Worm (Caenorhabditis elegans) whole organism, late embryonic: Measurements from ENCODE around the gene erd-2.2.

Experiments
- F13H6.1 ChIP-seq: sonication (generic microtip); optimal IDR thresholded peaks from 2 replicates; lab custom pipeline; 2016; ENCODE audit warnings: missing genetic modification characterization, missing compliant biosample characterization
- K09A11.1 ChIP-seq: sonication (generic microtip); optimal IDR thresholded peaks from 2 replicates; lab custom pipeline; 2017; ENCODE audit warnings: antibody characterized with exemption, mild to moderate bottlenecking, missing genetic modification characterization, missing compliant biosample characterization; ENCODE audit not compliant: insufficient read depth
- Y22D7AL.16 ChIP-seq: sonication (generic microtip); optimal IDR thresholded peaks from 2 replicates; lab custom pipeline; 2016; ENCODE audit warnings: missing genetic modification characterization, missing compliant biosample characterization
- ahr-1 ChIP-seq: sonication (generic microtip); optimal IDR thresholded peaks from 2 replicates; lab custom pipeline; 2016; ENCODE audit warnings: missing genetic modification characterization, missing compliant biosample characterization
- ceh-18 ChIP-seq: sonication (generic microtip); optimal IDR thresholded peaks from 2 replicates; lab custom pipeline; 2016; ENCODE audit warnings: missing genetic modification characterization, missing compliant biosample characterization
- ceh-19 ChIP-seq: fragments of 200-800 bp; sonication (Bioruptor generic); optimal IDR thresholded peaks from 2 replicates; lab custom pipeline; 2018; ENCODE audit warnings: mild to moderate bottlenecking, missing genetic modification characterization, missing compliant biosample characterization
- ceh-2 ChIP-seq: sonication (generic microtip); optimal IDR thresholded peaks from 2 replicates; lab custom pipeline; 2016; ENCODE audit warnings: missing genotype, missing genetic modification characterization, missing compliant biosample characterization
- ceh-24 ChIP-seq: sonication (generic microtip); optimal IDR thresholded peaks from 2 replicates; lab custom pipeline; 2016; ENCODE audit warnings: mild to moderate bottlenecking, missing genetic modification characterization, missing compliant biosample characterization
- ceh-31 ChIP-seq: sonication (generic microtip); optimal IDR thresholded peaks from 2 replicates; lab custom pipeline; 2016; ENCODE audit warnings: missing genetic modification characterization, missing compliant biosample characterization
- ceh-34 ChIP-seq: sonication (generic microtip); optimal IDR thresholded peaks from 2 replicates; lab custom pipeline; 2016; ENCODE audit warnings: mild to moderate bottlenecking, missing genetic modification characterization, missing compliant biosample characterization
- ceh-48 ChIP-seq: sonication (generic microtip); optimal IDR thresholded peaks from 2 replicates; lab custom pipeline; 2016; ENCODE audit warnings: missing genetic modification characterization, inconsistent platforms, missing compliant biosample characterization
- ceh-6 ChIP-seq: fragments of 200-800 bp; sonication (Bioruptor generic); optimal IDR thresholded peaks from 2 replicates; lab custom pipeline; 2018; ENCODE audit warnings: mild to moderate bottlenecking, missing genetic modification characterization, missing compliant biosample characterization
- ceh-9 ChIP-seq: sonication (generic microtip); optimal IDR thresholded peaks from 2 replicates; lab custom pipeline; 2016; ENCODE audit warnings: mild to moderate bottlenecking, missing genetic modification characterization, inconsistent platforms, missing compliant biosample characterization
- che-1 ChIP-seq: sonication (generic microtip); optimal IDR thresholded peaks from 2 replicates; lab custom pipeline; 2016; ENCODE audit warnings: mild to moderate bottlenecking, missing genetic modification characterization, missing compliant biosample characterization
- dmd-4 ChIP-seq: sonication (generic microtip); optimal IDR thresholded peaks from 2 replicates; lab custom pipeline; 2016; ENCODE audit warnings: borderline replicate concordance, missing genetic modification characterization, missing compliant biosample characterization
- dve-1 ChIP-seq: sonication (generic microtip); optimal IDR thresholded peaks from 2 replicates; lab custom pipeline; 2017; ENCODE audit warnings: antibody characterized with exemption, mild to moderate bottlenecking, missing genetic modification characterization, missing compliant biosample characterization
- elt-4 ChIP-seq: sonication (generic microtip); optimal IDR thresholded peaks from 2 replicates; lab custom pipeline; 2016; ENCODE audit warnings: missing genetic modification characterization, missing compliant biosample characterization
- ets-4 ChIP-seq: sonication (generic microtip); optimal IDR thresholded peaks from 2 replicates; lab custom pipeline; 2016; ENCODE audit warnings: missing genetic modification characterization, missing compliant biosample characterization
- eyg-1 ChIP-seq: sonication (generic microtip); optimal IDR thresholded peaks from 2 replicates; lab custom pipeline; 2016; ENCODE audit warnings: missing genotype, missing genetic modification characterization, missing compliant biosample characterization
- fax-1 ChIP-seq: sonication (generic microtip); optimal IDR thresholded peaks from 2 replicates; lab custom pipeline; 2016; ENCODE audit warnings: missing genotype, missing genetic modification characterization, missing compliant biosample characterization
- fkh-10 ChIP-seq: fragments of 150-350 bp; optimal IDR thresholded peaks from 2 replicates; lab custom pipeline; 2014; ENCODE audit warnings: missing biosample characterization, missing genetic modification reagents, missing genetic modification characterization
- hlh-30 ChIP-seq: sonication (generic microtip); optimal IDR thresholded peaks from 2 replicates; lab custom pipeline; 2017; ENCODE audit warnings: antibody characterized with exemption, missing genetic modification characterization, missing compliant biosample characterization; ENCODE audit not compliant: insufficient read depth
- hlh-6 ChIP-seq: sonication (generic microtip); optimal IDR thresholded peaks from 2 replicates; lab custom pipeline; 2016; ENCODE audit warnings: missing genotype, missing genetic modification characterization, missing compliant biosample characterization
- hlh-8 ChIP-seq: sonication (generic microtip); optimal IDR thresholded peaks from 2 replicates; lab custom pipeline; 2016; ENCODE audit warnings: missing genotype, missing genetic modification characterization, missing compliant biosample characterization
- lin-11 ChIP-seq: fragments of 200-800 bp; sonication (Bioruptor generic); optimal IDR thresholded peaks from 2 replicates; lab custom pipeline; 2018; ENCODE audit warnings: mild to moderate bottlenecking, missing genetic modification characterization, missing compliant biosample characterization
- nhr-11 ChIP-seq: fragments of 150-350 bp; optimal IDR thresholded peaks from 2 replicates; lab custom pipeline; 2014; ENCODE audit warnings: missing biosample characterization, missing genetic modification characterization
- nhr-232 ChIP-seq: sonication (generic microtip); optimal IDR thresholded peaks from 2 replicates; lab custom pipeline; 2016; ENCODE audit warnings: missing genetic modification characterization, missing compliant biosample characterization
- odd-2 ChIP-seq: sonication (generic microtip); optimal IDR thresholded peaks from 2 replicates; lab custom pipeline; 2017; ENCODE audit warnings: antibody characterized with exemption, mild to moderate bottlenecking, missing genetic modification characterization, missing compliant biosample characterization
- pat-9 ChIP-seq: fragments of 200-800 bp; sonication (Bioruptor generic); optimal IDR thresholded peaks from 2 replicates; lab custom pipeline; 2018; ENCODE audit warnings: mild to moderate bottlenecking, missing genetic modification characterization, moderate library complexity, missing compliant biosample characterization
- pax-1 ChIP-seq: fragments of 150-350 bp; optimal IDR thresholded peaks from 2 replicates; lab custom pipeline; 2014; ENCODE audit warnings: missing biosample characterization, missing genetic modification characterization
- pha-4 ChIP-seq: fragments of 150-350 bp; optimal IDR thresholded peaks from 2 replicates; lab custom pipeline; 2018; ENCODE audit warnings: missing biosample characterization, missing genetic modification reagents, missing genetic modification characterization
- pros-1 ChIP-seq: fragments of 150-350 bp; optimal IDR thresholded peaks from 2 replicates; lab custom pipeline; 2014; ENCODE audit warnings: missing biosample characterization, missing genetic modification reagents, missing genetic modification characterization
- ref-2 ChIP-seq: sonication (generic microtip); optimal IDR thresholded peaks from 2 replicates; lab custom pipeline; 2016; ENCODE audit warnings: missing genetic modification characterization, missing compliant biosample characterization
- rnt-1 ChIP-seq: sonication (generic microtip); optimal IDR thresholded peaks from 2 replicates; lab custom pipeline; 2016; ENCODE audit warnings: missing genetic modification characterization, missing compliant biosample characterization
- sdc-2 ChIP-seq: sonication (generic microtip); optimal IDR thresholded peaks from 2 replicates; lab custom pipeline; 2016; ENCODE audit warnings: missing genotype, missing genetic modification characterization, missing compliant biosample characterization
- sox-2 ChIP-seq: fragments of 200-800 bp; sonication (Bioruptor generic); IDR thresholded peaks from 2 replicates; pipeline ENCODE4 v1.3.6; 2022; ENCODE audit warnings: missing genetic modification reagents, missing genetic modification characterization, missing compliant biosample characterization
- sox-4 ChIP-seq: sonication (generic microtip); optimal IDR thresholded peaks from 2 replicates; lab custom pipeline; 2017; ENCODE audit warnings: mild to moderate bottlenecking, missing genetic modification characterization, inconsistent platforms, missing compliant biosample characterization
- tbx-2 ChIP-seq: sonication (generic microtip); optimal IDR thresholded peaks from 2 replicates; lab custom pipeline; 2016; ENCODE audit warnings: missing genetic modification characterization, missing compliant biosample characterization
- unc-3 ChIP-seq, 2 experiments: fragments of 200-800 bp in 1 of 2; sonication (Bioruptor generic) in 1 of 2; sonication (generic microtip) in 1 of 2; conservative IDR thresholded peaks in 1 of 2; optimal IDR thresholded peaks in 1 of 2; 2 replicates each; pipeline versions ENCODE4 v1.3.6 to Lab custom; 2016 to 2022; ENCODE audit warnings: missing compliant biosample characterization in 2 of 2, missing genetic modification characterization in 2 of 2, missing genetic modification reagents in 1 of 2
- unc-42 ChIP-seq: sonication (generic microtip); optimal IDR thresholded peaks from 2 replicates; lab custom pipeline; 2016; ENCODE audit warnings: missing genotype, missing genetic modification characterization, missing compliant biosample characterization
- zip-5 ChIP-seq: sonication (generic microtip); optimal IDR thresholded peaks from 2 replicates; lab custom pipeline; 2016; ENCODE audit warnings: missing genetic modification characterization, missing compliant biosample characterization

Gene erd-2.2

ce11 chrIII:5938013-5938412, 31.2 kb downstream of the erd-2.2 start:
- TF ChIP-seq elt-4 (tag; lab: Kevin White, UChicago) (no peak), lin-11 (tag; lab: Kevin White, UChicago) (no peak), rnt-1 (tag; lab: Kevin White, UChicago) (peak; percentile 44), ceh-18 (tag; lab: Kevin White, UChicago) (peak; percentile 39), ets-4 (tag; lab: Kevin White, UChicago) (peak; percentile 75), F13H6.1 (peak; percentile 36), ref-2 (tag; lab: Kevin White, UChicago) (peak; percentile 2), hlh-30 (peak; percentile 60), pros-1 (tag; lab: Kevin White, UChicago) (no peak), dve-1 (tag; lab: Kevin White, UChicago) (no peak), K09A11.1 (no peak)
- TF ChIP-seq, all 69 proteins: peak for 6

- TF ChIP-seq unc-42 (tag; lab: Kevin White, UChicago) (peak; percentile 13), hlh-6 (no peak)
These were observed 32.1 kb downstream of the erd-2.2 start for ce11 chrIII:5938790-5939452.

ce11 chrIII:5939453-5940296, 32.8 kb downstream of the erd-2.2 start, which contains the start of gene ubq-1:
ubq-1 (plus strand) TSS chrIII:5940254.
- TF ChIP-seq ceh-24 (tag; lab: Kevin White, UChicago) (no peak), eyg-1 (tag; lab: Kevin White, UChicago) (no peak), unc-42 (tag; lab: Kevin White, UChicago) (no peak), nhr-232 (tag; lab: Kevin White, UChicago) (no peak), ref-2 (tag; lab: Kevin White, UChicago) (peak; percentile 36), fax-1 (tag; lab: Kevin White, UChicago) (no peak), hlh-30 (peak; percentile 41), ceh-19 (GFP tag; lab: Kevin White, UChicago) (no peak), pax-1 (no peak)

DNA sequence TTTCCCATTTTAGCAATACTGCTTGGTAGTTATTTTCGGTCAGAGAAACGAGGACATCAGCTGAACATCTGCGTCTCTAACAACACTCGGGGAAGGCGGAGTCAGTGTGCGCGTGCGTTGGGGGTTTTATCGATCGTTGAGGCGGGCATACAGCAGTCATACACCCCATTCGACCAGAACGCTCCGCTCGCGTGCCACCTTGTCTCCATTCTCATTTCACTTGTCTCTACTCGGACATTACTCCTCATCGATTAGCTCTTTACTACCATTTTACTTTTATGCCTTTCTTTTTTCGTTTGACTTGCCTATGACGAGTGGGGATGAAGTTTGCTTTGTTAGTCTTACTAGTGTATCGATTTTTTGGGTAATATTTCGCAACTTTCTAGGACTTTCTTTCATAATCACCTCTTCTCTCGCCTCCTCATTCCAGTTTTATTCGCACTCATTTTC, 33.7 kb downstream of the erd-2.2 start:
- TF ChIP-seq ceh-6 (GFP tag; lab: Kevin White, UChicago) (no peak), unc-3 (GFP tag; conservative IDR thresholded peaks at IDR 0.05; lab: Robert Waterston, UW) (no peak), unc-3 (tag; optimal IDR thresholded peaks at IDR 0.05; lab: Kevin White, UChicago) (no peak), sdc-2 (tag; lab: Kevin White, UChicago) (no peak), Y22D7AL.16 (tag; lab: Kevin White, UChicago) (no peak), tbx-2 (tag; lab: Kevin White, UChicago) (no peak), hlh-8 (tag; lab: Kevin White, UChicago) (no peak), fkh-10 (GFP tag; lab: Kevin White, UChicago) (no peak), ceh-9 (tag; lab: Kevin White, UChicago) (no peak), ahr-1 (tag; lab: Kevin White, UChicago) (no peak), unc-42 (tag; lab: Kevin White, UChicago) (no peak), sox-2 (GFP tag; lab: Robert Waterston, UW) (no peak), ceh-18 (tag; lab: Kevin White, UChicago) (no peak), K09A11.1 (no peak), rnt-1 (tag; lab: Kevin White, UChicago) (no peak), ceh-19 (GFP tag; lab: Kevin White, UChicago) (no peak), hlh-30 (peak; percentile 94), pha-4 (tag; lab: Kevin White, UChicago) (no peak), odd-2 (tag; lab: Kevin White, UChicago) (no peak), lin-11 (tag; lab: Kevin White, UChicago) (no peak), nhr-11 (tag; lab: Kevin White, UChicago) (no peak), zip-5 (tag; lab: Kevin White, UChicago) (no peak), ceh-24 (tag; lab: Kevin White, UChicago) (no peak), ref-2 (tag; lab: Kevin White, UChicago) (no peak), ceh-34 (tag; lab: Kevin White, UChicago) (no peak), eyg-1 (tag; lab: Kevin White, UChicago) (no peak), dmd-4 (tag; lab: Kevin White, UChicago) (no peak), dve-1 (tag; lab: Kevin White, UChicago) (no peak), F13H6.1 (no peak), ceh-2 (tag; lab: Kevin White, UChicago) (no peak), ceh-48 (tag; lab: Kevin White, UChicago) (peak; percentile 95), ceh-31 (tag; lab: Kevin White, UChicago) (peak; percentile 38), che-1 (tag; lab: Kevin White, UChicago) (no peak), sox-4 (tag; lab: Kevin White, UChicago) (no peak), pat-9 (no peak)
